Worm (Caenorhabditis elegans): ENCODE measurements around the gene C33G3.5.

The C33G3.5 gene

DNA sequence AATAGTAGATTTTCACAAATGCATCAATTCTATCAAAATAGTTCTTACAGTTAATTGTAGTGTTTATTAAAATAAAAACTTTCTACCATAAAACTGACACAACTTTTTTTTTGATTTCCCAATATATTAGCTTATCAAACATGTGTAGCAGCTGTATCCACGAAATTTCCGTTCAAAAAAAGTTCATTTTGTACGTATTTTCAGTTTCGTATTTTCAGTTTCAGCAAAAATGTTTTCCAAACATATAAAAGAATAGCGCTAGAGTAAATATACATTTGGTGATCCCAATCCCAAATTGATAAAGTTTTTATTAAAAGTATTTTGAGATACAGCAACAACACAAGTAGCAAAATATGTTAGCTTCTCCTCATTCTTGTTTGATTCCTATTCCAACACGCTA lies 49.1 kb downstream of the C33G3.5 start:
- TF ChIP-seq skn-1 (tag; optimal IDR thresholded peaks at IDR 0.05) (no peak), egl-27 (tag; optimal IDR thresholded peaks at IDR 0.05) (no peak), gmeb-1 (tag; optimal IDR thresholded peaks at IDR 0.05) (no peak), ZK546.5 (tag; optimal IDR thresholded peaks at IDR 0.05) (no peak), unc-39 (tag; optimal IDR thresholded peaks at IDR 0.05) (no peak), elt-1 (tag; optimal IDR thresholded peaks at IDR 0.05) (no peak)

DNA sequence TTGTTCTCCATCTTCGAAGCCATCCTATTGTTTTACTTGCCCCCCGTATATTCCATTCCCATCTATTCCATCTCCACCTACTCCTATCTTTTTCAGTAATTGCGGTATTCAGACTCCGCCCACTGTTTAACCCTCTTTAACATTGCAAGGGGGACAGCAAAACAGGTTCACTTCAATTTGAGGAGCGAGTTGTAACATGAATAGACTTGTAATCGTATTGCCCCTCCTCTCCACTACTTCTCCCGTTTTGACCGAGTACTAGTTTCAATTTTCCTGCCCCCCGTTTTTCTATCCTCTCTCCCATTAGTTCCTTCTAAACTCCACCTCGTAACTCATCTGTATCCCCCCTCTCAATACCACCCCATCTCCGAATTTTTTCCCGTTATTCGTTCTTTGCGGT lies 50.0 kb downstream of the C33G3.5 start:
- TF ChIP-seq nhr-23 (tag; optimal IDR thresholded peaks at IDR 0.05) (no peak), lsy-2 (tag; optimal IDR thresholded peaks at IDR 0.05) (no peak), ztf-1 (GFP tag; conservative IDR thresholded peaks at IDR 0.05) (no peak), elt-1 (tag; optimal IDR thresholded peaks at IDR 0.05) (no peak), ama-1 (optimal IDR thresholded peaks at IDR 0.05) (no peak), sma-9 (GFP tag; optimal IDR thresholded peaks at IDR 0.05) (no peak), sma-9 (tag; optimal IDR thresholded peaks at IDR 0.05) (no peak), nhr-237 (tag; optimal IDR thresholded peaks at IDR 0.05) (no peak), lin-39 (tag; optimal IDR thresholded peaks at IDR 0.05) (no peak)

DNA sequence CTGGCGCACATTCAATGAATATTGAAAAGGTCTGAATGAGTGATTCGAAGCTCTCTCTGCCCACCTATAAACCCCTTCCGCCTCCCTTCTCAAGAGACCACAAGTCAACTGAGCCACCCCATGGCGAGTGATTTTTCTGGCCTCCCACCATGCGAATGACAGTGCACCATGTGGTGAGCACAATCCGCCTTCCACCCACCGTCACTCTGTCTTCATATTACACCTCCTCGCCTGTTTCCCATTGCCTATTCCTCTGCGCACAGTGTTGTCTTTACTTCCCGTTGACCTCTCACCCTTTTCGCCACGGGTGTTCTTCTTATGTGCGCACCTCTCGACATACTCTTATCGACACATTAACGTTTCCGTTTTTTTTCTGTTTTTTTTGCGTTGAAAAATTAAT lies 51.6 kb downstream of the C33G3.5 start:
- no peak for TF ChIP-seq nhr-10 (tag; optimal IDR thresholded peaks at IDR 0.05)
- no peak for TF ChIP-seq nhr-12 (tag; optimal IDR thresholded peaks at IDR 0.05)
- no peak for TF ChIP-seq crh-2 (tag; optimal IDR thresholded peaks at IDR 0.05)

Measured in whole organism, L2 larva.